Fruit fly (Drosophila melanogaster): ENCODE data around the gene Eip78C.

DNA sequence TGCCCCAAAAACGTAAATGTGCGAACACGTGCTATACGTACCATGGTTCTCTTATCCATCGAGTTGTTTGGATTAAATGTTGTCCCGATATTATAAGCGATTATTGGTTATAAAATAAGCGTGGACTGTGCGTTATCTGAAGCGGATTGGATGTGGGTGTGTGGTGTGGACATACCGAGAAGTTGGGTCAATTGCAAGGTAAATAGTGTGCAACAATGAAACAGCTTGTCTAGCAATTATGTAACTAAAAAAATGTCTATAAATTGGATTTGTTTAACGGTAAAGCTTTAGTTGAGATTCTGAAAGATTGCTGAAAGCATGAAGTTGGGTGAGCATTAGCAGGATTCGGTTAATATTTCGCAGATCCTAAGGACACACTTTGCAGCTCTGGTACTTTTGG lies 31.3 kb downstream of the Eip78C start, which contains the start of gene CG43218:
- TF ChIP-seq CG5204 (GFP tag; optimal IDR thresholded peaks at IDR 0.05) (no peak), ovo (GFP tag; optimal IDR thresholded peaks at IDR 0.05) (no peak), tj (GFP tag; optimal IDR thresholded peaks at IDR 0.05) (no peak), CG12768 (GFP tag; optimal IDR thresholded peaks at IDR 0.05) (no peak), Mnt (GFP tag; optimal IDR thresholded peaks at IDR 0.05) (no peak), CG11617 (GFP tag; optimal IDR thresholded peaks at IDR 0.05) (no peak)

All from whole organism, adult.